Worm (Caenorhabditis elegans) whole organism, early embryonic: ENCODE results near the gene kreg-1.

Experiments used
- B0310.2 ChIP-seq: sonication (generic microtip); optimal IDR thresholded peaks from 2 replicates; lab custom pipeline; 2016; ENCODE audit warnings: mild to moderate bottlenecking, missing genetic modification characterization, missing compliant biosample characterization
- F13C5.2 ChIP-seq: sonication (generic microtip); optimal IDR thresholded peaks from 2 replicates; lab custom pipeline; 2017; ENCODE audit warnings: mild to moderate bottlenecking, missing genetic modification characterization, inconsistent platforms, missing compliant biosample characterization
- aly-1 ChIP-seq: sonication (generic microtip); optimal IDR thresholded peaks from 2 replicates; lab custom pipeline; 2016; ENCODE audit warnings: missing genetic modification characterization, missing compliant biosample characterization
- ama-1 ChIP-seq: fragments of 150-350 bp; optimal IDR thresholded peaks from 2 replicates; lab custom pipeline; 2014
- ets-7 ChIP-seq: sonication (generic microtip); optimal IDR thresholded peaks from 2 replicates; lab custom pipeline; 2016; ENCODE audit warnings: missing genotype, missing genetic modification characterization, missing compliant biosample characterization
- flt-1 ChIP-seq: fragments of 200-800 bp; sonication (Bioruptor generic); IDR thresholded peaks from 2 replicates; pipeline ENCODE4 v1.3.6; 2022; ENCODE audit warnings: missing genetic modification characterization, missing compliant biosample characterization
- hmbx-1 ChIP-seq: sonication (generic microtip); optimal IDR thresholded peaks from 2 replicates; lab custom pipeline; 2016; ENCODE audit warnings: mild to moderate bottlenecking, missing genetic modification characterization, missing compliant biosample characterization
- hmg-4 ChIP-seq: fragments of 200-800 bp; sonication (Bioruptor generic); optimal IDR thresholded peaks from 2 replicates; lab custom pipeline; 2018; ENCODE audit warnings: mild to moderate bottlenecking, missing genetic modification characterization, missing compliant biosample characterization
- hnd-1 ChIP-seq: sonication (generic microtip); optimal IDR thresholded peaks from 2 replicates; lab custom pipeline; 2016; ENCODE audit warnings: missing genetic modification characterization, missing compliant biosample characterization
- scrt-1 ChIP-seq: fragments of 200-800 bp; sonication (Bioruptor generic); IDR thresholded peaks from 2 replicates; pipeline ENCODE4 v1.3.6; 2022; ENCODE audit warnings: missing genetic modification characterization, missing compliant biosample characterization
- sea-1 ChIP-seq: fragments of 200-800 bp; sonication (Bioruptor generic); conservative IDR thresholded peaks from 2 replicates; pipeline ENCODE4 v1.3.6; 2022; ENCODE audit warnings: missing genetic modification characterization, missing compliant biosample characterization
- tbx-37 ChIP-seq: fragments of 200-800 bp; sonication (Bioruptor generic); conservative IDR thresholded peaks from 2 replicates; pipeline ENCODE4 v1.3.6; 2022; ENCODE audit warnings: missing genetic modification reagents, missing genetic modification characterization, missing compliant biosample characterization

Gene kreg-1

ce11 chrX:8752546-8752945 is 43.0 kb downstream of the kreg-1 start:
- TF ChIP-seq B0310.2 (no peak), tbx-37 (GFP tag; lab: Robert Waterston, UW) (no peak), scrt-1 (GFP tag; lab: Robert Waterston, UW) (no peak), F13C5.2 (tag; lab: Kevin White, UChicago) (no peak)

- no peak for TF ChIP-seq B0310.2
- TF ChIP-seq flt-1 (GFP tag; lab: Robert Waterston, UW): no peak
- no peak for TF ChIP-seq sea-1 (GFP tag; lab: Robert Waterston, UW)
- TF ChIP-seq aly-1 (tag; lab: Kevin White, UChicago): no peak
- no peak for TF ChIP-seq hmg-4
- no peak for TF ChIP-seq hnd-1
- TF ChIP-seq scrt-1 (GFP tag; lab: Robert Waterston, UW): no peak
- TF ChIP-seq hmbx-1 (tag; lab: Kevin White, UChicago): no peak
Measured at ce11 chrX:8754285-8754795, 44.8 kb downstream of the kreg-1 start.

ce11 chrX:8755987-8756386 is 46.4 kb downstream of the kreg-1 start:
- TF ChIP-seq sea-1 (GFP tag; lab: Robert Waterston, UW) (no peak), ets-7 (tag; lab: Kevin White, UChicago) (no peak), ama-1 (lab: Kevin White, UChicago) (no peak), hmbx-1 (tag; lab: Kevin White, UChicago) (no peak), tbx-37 (GFP tag; lab: Robert Waterston, UW) (no peak)
